Worm (Caenorhabditis elegans) whole organism, midembryonic: ENCODE results near the gene unc-1.
A peak's percentile ranks its signal among the peaks of the same experiment; 100 is the strongest.

Source experiments
- flt-1 ChIP-seq: fragments of 200-800 bp; sonication (Bioruptor generic); IDR thresholded peaks from 2 replicates; pipeline ENCODE4 v1.3.6; 2022; ENCODE audit warnings: missing genetic modification characterization, missing compliant biosample characterization
- klf-2 ChIP-seq: fragments of 200-800 bp; sonication (Bioruptor generic); conservative IDR thresholded peaks from 2 replicates; pipeline ENCODE4 v1.3.6; 2022; ENCODE audit warnings: missing genetic modification reagents, missing genetic modification characterization, missing compliant biosample characterization
- ref-1 ChIP-seq: fragments of 200-800 bp; sonication (Bioruptor generic); conservative IDR thresholded peaks from 2 replicates; pipeline ENCODE4 v1.3.6; 2022; ENCODE audit warnings: missing genetic modification reagents, missing genetic modification characterization, missing compliant biosample characterization
- ztf-23 ChIP-seq: fragments of 200-800 bp; sonication (Bioruptor generic); IDR thresholded peaks from 2 replicates; pipeline ENCODE4 v1.3.6; 2022; ENCODE audit warnings: missing genetic modification reagents, missing genetic modification characterization, missing compliant biosample characterization

DNA sequence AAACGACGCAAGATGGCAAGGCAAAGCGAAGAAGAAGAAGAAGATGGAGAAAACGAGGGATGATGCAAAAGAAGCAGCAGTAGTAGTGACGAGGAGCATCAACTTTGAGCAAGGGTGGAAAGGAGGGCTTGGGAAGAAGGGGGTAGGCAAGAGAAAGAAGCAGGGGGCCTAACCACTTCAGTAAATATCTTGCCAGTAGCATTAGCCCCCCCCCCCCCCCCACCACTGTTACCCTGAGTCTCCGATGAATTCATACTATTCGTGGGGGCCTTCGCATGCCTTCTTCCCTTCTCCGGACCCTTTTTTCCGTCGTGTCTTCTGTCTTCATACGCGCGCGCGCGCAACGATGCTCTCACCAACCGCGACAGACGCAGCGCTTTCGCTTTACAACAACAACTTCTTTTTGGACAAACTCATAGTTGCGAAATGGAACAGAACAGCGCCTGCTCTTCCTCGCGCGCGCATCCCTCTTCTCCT, 40.4 kb downstream of the unc-1 start:
- no peak for TF ChIP-seq klf-2 (GFP tag; lab: Robert Waterston, UW)
- TF ChIP-seq ref-1 (GFP tag; lab: Robert Waterston, UW), result no peak
- TF ChIP-seq flt-1 (GFP tag; lab: Robert Waterston, UW), result no peak
- TF ChIP-seq ztf-23 (GFP tag; lab: Robert Waterston, UW), result peak; percentile 52; the same call in 1 of the 2 replicates
